Worm (Caenorhabditis elegans) whole organism, young adult: Measurements from ENCODE around the gene dnc-4.

Experiments used
- Y67H2A.10 ChIP-seq: fragments of 200-800 bp; sonication (Bioruptor generic); conservative IDR thresholded peaks from 2 replicates; pipeline ENCODE4 v1.3.6; 2022; ENCODE audit warnings: missing genetic modification reagents, missing genetic modification characterization, missing compliant biosample characterization
- hmg-20 ChIP-seq: fragments of 200-800 bp; sonication (Bioruptor generic); IDR thresholded peaks from 2 replicates; pipeline ENCODE4 v1.3.6; 2022; ENCODE audit warnings: missing genetic modification reagents, missing genetic modification characterization, missing compliant biosample characterization
- madf-10 ChIP-seq: sonication (generic microtip); optimal IDR thresholded peaks from 2 replicates; lab custom pipeline; 2016; ENCODE audit warnings: mild to moderate bottlenecking, missing genetic modification characterization, missing compliant biosample characterization
- madf-3 ChIP-seq: fragments of 200-800 bp; sonication (Bioruptor generic); IDR thresholded peaks from 2 replicates; pipeline ENCODE4 v1.3.6; 2022; ENCODE audit warnings: missing genetic modification reagents, missing genetic modification characterization, missing compliant biosample characterization
- madf-8 ChIP-seq: fragments of 200-800 bp; sonication (Bioruptor generic); conservative IDR thresholded peaks from 2 replicates; pipeline ENCODE4 v1.3.6; 2022; ENCODE audit warnings: missing genetic modification reagents, missing genetic modification characterization, missing compliant biosample characterization
- pha-4 ChIP-seq: fragments of 150-350 bp; sonication (generic microtip); optimal IDR thresholded peaks from 2 replicates; lab custom pipeline; 2014; ENCODE audit warnings: missing biosample characterization, missing genetic modification reagents, missing genetic modification characterization

DNA sequence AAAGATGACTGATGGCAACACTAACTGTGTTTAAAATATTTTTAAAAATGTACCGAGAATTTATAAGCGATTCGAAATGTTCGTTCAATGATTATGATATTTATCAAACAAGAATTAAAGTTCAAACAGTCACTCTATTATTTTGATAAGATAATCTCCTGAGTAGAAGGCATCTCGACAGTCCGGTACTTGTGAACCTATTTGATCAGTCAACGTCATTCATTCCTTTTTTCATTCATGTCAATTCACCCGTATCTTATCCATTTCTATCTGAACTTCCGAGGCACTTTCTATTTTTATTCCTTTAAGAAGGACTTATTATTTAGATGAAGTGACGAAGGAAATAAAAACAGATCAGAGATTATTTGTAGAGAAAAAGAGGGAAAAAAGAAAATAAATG, 25.0 kb upstream of the dnc-4 start, which contains the start of gene nhr-258:
- TF ChIP-seq madf-8 (GFP tag; lab: Robert Waterston, UW) (no peak), Y67H2A.10 (no peak), hmg-20 (GFP tag; lab: Robert Waterston, UW) (no peak), pha-4 (tag; lab: Kevin White, UChicago) (no peak), madf-10 (tag; lab: Kevin White, UChicago) (no peak), madf-3 (no peak)
